Fruit fly (Drosophila melanogaster) whole organism, prepupa: Measurements from ENCODE around the gene kri.

ENCODE experiments used
- CG6792 ChIP-seq: fragments of 200-800 bp; sonication (Bioruptor generic); optimal IDR thresholded peaks from 3 replicates; lab custom pipeline; 2016; ENCODE audit warnings: missing biosample characterization, missing genetic modification characterization
- Eip75B ChIP-seq: fragments of 200-800 bp; sonication (Bioruptor generic); optimal IDR thresholded peaks from 3 replicates; lab custom pipeline; 2016; ENCODE audit warnings: missing biosample characterization, missing genetic modification characterization
- Eip93F ChIP-seq: fragments of 200-800 bp; sonication (Bioruptor generic); optimal IDR thresholded peaks from 2 replicates; lab custom pipeline; 2016; ENCODE audit warnings: missing biosample characterization, mild to moderate bottlenecking, missing genetic modification characterization
- Hr4 ChIP-seq: fragments of 200-800 bp; sonication (Bioruptor generic); optimal IDR thresholded peaks from 3 replicates; lab custom pipeline; 2016; ENCODE audit warnings: missing biosample characterization, missing genetic modification characterization
- Sox14 ChIP-seq: fragments of 200-800 bp; sonication (Bioruptor generic); optimal IDR thresholded peaks from 3 replicates; lab custom pipeline; 2016; ENCODE audit warnings: missing biosample characterization, missing genetic modification characterization
- pdm3 ChIP-seq: fragments of 200-800 bp; sonication (Bioruptor generic); optimal IDR thresholded peaks from 3 replicates; lab custom pipeline; 2016; ENCODE audit warnings: missing biosample characterization, missing genetic modification characterization

- no peak for TF ChIP-seq Eip93F (GFP tag; lab: Kevin White, UChicago)
- TF ChIP-seq CG6792 (GFP tag; lab: Kevin White, UChicago) = peak; percentile 35
- TF ChIP-seq Eip75B = peak; percentile 44
- TF ChIP-seq Sox14 (GFP tag; lab: Kevin White, UChicago) = peak; percentile 49
- TF ChIP-seq Hr4 (GFP tag; lab: Kevin White, UChicago) = no peak
- TF ChIP-seq pdm3 (GFP tag; lab: Kevin White, UChicago) = peak; percentile 51
These were observed 25.3 kb downstream of the kri start for dm6 chr3L:5835887-5836646.
